Worm (Caenorhabditis elegans): ENCODE results near the gene ttbk-2.1.
"Not testable (repeated sequence)": the region's sequence is repeated elsewhere in the genome, so short reads cannot be mapped to it uniquely, and the experiment has no call there.

The ttbk-2.1 gene

DNA sequence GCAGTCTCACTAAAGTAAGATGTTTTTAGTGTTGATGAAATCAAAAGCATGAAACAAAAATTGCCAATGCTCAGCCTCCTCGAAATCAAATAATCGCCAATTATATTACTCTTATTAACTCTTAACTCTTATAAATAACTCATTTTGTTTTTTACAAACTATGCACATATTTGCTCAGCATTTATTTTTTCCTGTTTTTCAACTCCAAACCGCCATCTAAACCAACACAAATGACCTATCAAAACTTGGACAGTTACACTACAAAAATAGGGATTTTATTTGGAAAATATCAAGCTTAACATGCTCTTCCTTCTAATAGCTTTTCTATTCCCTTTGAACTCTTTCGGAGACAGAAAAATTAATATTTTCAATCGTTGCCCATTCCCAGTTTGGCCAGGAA, 29.9 kb upstream of the ttbk-2.1 start, which contains the start of gene thn-6:
Gene thn-6, plus strand, starts transcription at position 301 of the 400 bp plus-strand sequence.
- TF ChIP-seq mes-2 (tag; optimal IDR thresholded peaks at IDR 0.05; ENCODE audit: poor library complexity, severe bottlenecking): no peak
- TF ChIP-seq aly-2 (tag; optimal IDR thresholded peaks at IDR 0.05): no peak
- TF ChIP-seq ZK337.2 (GFP tag; IDR thresholded peaks at IDR 0.05): no peak
- no peak for TF ChIP-seq unc-130 (GFP tag; optimal IDR thresholded peaks at IDR 0.05)
- no peak for TF ChIP-seq T20F7.1 (GFP tag; optimal IDR thresholded peaks at IDR 0.05)
- no peak for TF ChIP-seq ceh-82 (tag; optimal IDR thresholded peaks at IDR 0.05)
- no peak for TF ChIP-seq daf-16 (GFP tag; optimal IDR thresholded peaks at IDR 0.05)
- no peak for TF ChIP-seq daf-16 (tag; optimal IDR thresholded peaks at IDR 0.05)
- no peak for TF ChIP-seq lsy-2 (tag; optimal IDR thresholded peaks at IDR 0.05)
- no peak for TF ChIP-seq fos-1 (tag; optimal IDR thresholded peaks at IDR 0.05)
- no peak for TF ChIP-seq daf-12 (tag; optimal IDR thresholded peaks at IDR 0.05)
- TF ChIP-seq nhr-237 (tag; optimal IDR thresholded peaks at IDR 0.05): no peak
- no peak for TF ChIP-seq daf-8 (GFP tag; IDR thresholded peaks at IDR 0.05)
- no peak for TF ChIP-seq ZK546.5 (tag; optimal IDR thresholded peaks at IDR 0.05)
- TF ChIP-seq nhr-48 (tag; optimal IDR thresholded peaks at IDR 0.05): no peak
- TF ChIP-seq lir-3 (tag; optimal IDR thresholded peaks at IDR 0.05): no peak
- TF ChIP-seq R02D3.7 (tag; optimal IDR thresholded peaks at IDR 0.05): no peak
- no peak for TF ChIP-seq tra-1 (GFP tag; IDR thresholded peaks at IDR 0.05)
- no peak for TF ChIP-seq pqm-1 (tag; optimal IDR thresholded peaks at IDR 0.05)
- TF ChIP-seq sdz-12 (GFP tag; optimal IDR thresholded peaks at IDR 0.05): no peak

ce11 chrIV:5230530-5230929, 28.0 kb upstream of the ttbk-2.1 start, which contains the start of gene thn-5:
thn-5 (plus strand) TSS chrIV:5230830.
- TF ChIP-seq F10B5.3 (tag; optimal IDR thresholded peaks at IDR 0.05) (no peak), sdz-12 (GFP tag; optimal IDR thresholded peaks at IDR 0.05) (no peak), snpc-4 (tag; optimal IDR thresholded peaks at IDR 0.05) (no peak), hmg-1.1 (GFP tag; IDR thresholded peaks at IDR 0.05) (no peak), lin-13 (GFP tag; optimal IDR thresholded peaks at IDR 0.05) (no peak), gei-8 (GFP tag; optimal IDR thresholded peaks at IDR 0.05) (no peak), lir-3 (tag; optimal IDR thresholded peaks at IDR 0.05) (no peak), ceh-20 (GFP tag; IDR thresholded peaks at IDR 0.05) (no peak), dmd-9 (GFP tag; IDR thresholded peaks at IDR 0.05) (no peak), mep-1 (tag; optimal IDR thresholded peaks at IDR 0.05) (no peak), dve-1 (tag; optimal IDR thresholded peaks at IDR 0.05; ENCODE audit: insufficient read depth) (no peak), unc-62 (GFP tag; optimal IDR thresholded peaks at IDR 0.05 in 1 of 2) (no peak), unc-62 (tag; optimal IDR thresholded peaks at IDR 0.05) (no peak), tag-97 (GFP tag; IDR thresholded peaks at IDR 0.05) (no peak), daf-19 (GFP tag; conservative IDR thresholded peaks at IDR 0.05) (no peak), F37D6.2 (tag; optimal IDR thresholded peaks at IDR 0.05) (no peak), nhr-48 (tag; optimal IDR thresholded peaks at IDR 0.05) (no peak), nhr-28 (tag; optimal IDR thresholded peaks at IDR 0.05) (no peak), zfp-2 (tag; optimal IDR thresholded peaks at IDR 0.05) (no peak), nhr-6 (tag; optimal IDR thresholded peaks at IDR 0.05) (no peak)

DNA sequence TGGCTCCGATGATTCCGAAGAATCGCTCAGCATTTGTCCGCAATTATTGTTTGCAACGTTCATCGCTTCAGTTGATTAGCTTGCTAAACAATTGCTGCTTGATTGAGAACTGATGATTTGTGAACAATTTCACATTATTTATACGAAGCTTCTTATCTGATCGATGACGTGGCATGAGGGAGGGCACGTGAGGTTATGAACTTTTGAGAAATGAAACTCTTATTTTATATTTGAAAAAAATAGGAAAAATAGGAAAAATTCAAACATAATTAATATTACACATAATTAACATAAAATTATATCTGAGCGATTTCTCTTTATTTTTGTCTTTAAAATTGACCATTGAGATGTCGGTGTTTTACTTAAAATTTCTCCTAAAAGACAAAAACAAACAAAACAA, 3.8 kb upstream of the ttbk-2.1 start, which contains the start of gene F36H12.10:
Gene F36H12.10, minus strand, starts transcription at position 101 of the 400 bp plus-strand sequence.
- not testable (repeated sequence) for TF ChIP-seq ama-1 (optimal IDR thresholded peaks at IDR 0.05); F37D6.2 (tag; optimal IDR thresholded peaks at IDR 0.05); zag-1 (tag; optimal IDR thresholded peaks at IDR 0.05)

- TF ChIP-seq mes-2 (tag; optimal IDR thresholded peaks at IDR 0.05; ENCODE audit: poor library complexity, severe bottlenecking); skn-1 (tag; optimal IDR thresholded peaks at IDR 0.05); Y48G9A.11 (GFP tag; IDR thresholded peaks at IDR 0.05): not testable (repeated sequence)
Observed at ce11 chrIV:5256731-5257130, 1.8 kb upstream of the ttbk-2.1 start, which contains the start of gene F36H12.9. F36H12.9 (plus strand) TSS chrIV:5257031.

Data from whole organism, L4 larva.